Fruit fly (Drosophila melanogaster) whole organism, embryonic: ENCODE measurements around the gene ATPsynG.
A peak's percentile ranks its signal among the peaks of the same experiment; 100 is the strongest.

Source experiments
- Bgb ChIP-seq: fragments of 200-800 bp; sonication (Bioruptor generic); IDR thresholded peaks from 2 replicates; pipeline ENCODE4 v1.3.6; 2022; ENCODE audit warnings: missing biosample characterization, missing genetic modification characterization; ENCODE audit not compliant: partially characterized antibody
- CG10274 ChIP-seq: fragments of 200-800 bp; sonication (Bioruptor generic); optimal IDR thresholded peaks from 3 replicates; lab custom pipeline; 2017; ENCODE audit warnings: missing biosample characterization, mild to moderate bottlenecking, missing genetic modification characterization
- CG10462 ChIP-seq: fragments of 200-800 bp; sonication (Bioruptor generic); optimal IDR thresholded peaks from 2 replicates; lab custom pipeline; 2016; ENCODE audit warnings: missing biosample characterization, missing genetic modification characterization
- CG10959 ChIP-seq: fragments of 200-800 bp; sonication (Bioruptor generic); IDR thresholded peaks from 2 replicates; pipeline ENCODE4 v1.3.6; 2022; ENCODE audit warnings: missing biosample characterization, missing genetic modification characterization
- CG12104 ChIP-seq: fragments of 200-800 bp; sonication (Bioruptor generic); optimal IDR thresholded peaks from 3 replicates; lab custom pipeline; 2016; ENCODE audit warnings: missing biosample characterization, missing genetic modification characterization
- CG12299 ChIP-seq: fragments of 200-800 bp; sonication (Bioruptor generic); optimal IDR thresholded peaks from 2 replicates; lab custom pipeline; 2018; ENCODE audit warnings: missing biosample characterization, mild to moderate bottlenecking, missing genetic modification characterization
- CG1529 ChIP-seq: fragments of 200-800 bp; sonication (Bioruptor generic); optimal IDR thresholded peaks from 3 replicates; lab custom pipeline; 2018; ENCODE audit warnings: missing biosample characterization, missing genetic modification characterization
- CG15696 ChIP-seq: fragments of 200-800 bp; sonication (Bioruptor generic); optimal IDR thresholded peaks from 2 replicates; lab custom pipeline; 2019; ENCODE audit warnings: missing biosample characterization, mild to moderate bottlenecking, missing genetic modification characterization, moderate library complexity
- CG2129 ChIP-seq: fragments of 200-800 bp; sonication (Bioruptor generic); IDR thresholded peaks from 2 replicates; pipeline ENCODE4 v1.3.6; 2022; ENCODE audit warnings: missing biosample characterization, missing genetic modification characterization; ENCODE audit not compliant: partially characterized antibody
- CG31388 ChIP-seq: fragments of 200-800 bp; sonication (Bioruptor generic); optimal IDR thresholded peaks from 2 replicates; lab custom pipeline; 2016; ENCODE audit warnings: missing biosample characterization, missing genetic modification characterization
- CG3838 ChIP-seq: fragments of 200-800 bp; sonication (Bioruptor generic); optimal IDR thresholded peaks from 3 replicates; lab custom pipeline; 2016; ENCODE audit warnings: missing biosample characterization, missing genetic modification characterization
- CG3995 ChIP-seq: fragments of 200-800 bp; sonication (Bioruptor generic); optimal IDR thresholded peaks from 3 replicates; lab custom pipeline; 2016; ENCODE audit warnings: missing biosample characterization, missing genetic modification characterization
- CG4360 ChIP-seq: fragments of 200-800 bp; sonication (Bioruptor generic); IDR thresholded peaks from 2 replicates; pipeline ENCODE4 v1.3.6; 2022; ENCODE audit warnings: missing biosample characterization, missing genetic modification characterization
- CG5245 ChIP-seq: fragments of 200-800 bp; sonication (Bioruptor generic); optimal IDR thresholded peaks from 3 replicates; lab custom pipeline; 2016; ENCODE audit warnings: missing biosample characterization, missing genetic modification characterization
- CG6175 ChIP-seq: fragments of 200-800 bp; sonication (Bioruptor generic); IDR thresholded peaks from 3 replicates; pipeline ENCODE4 v1.3.6; 2022; ENCODE audit warnings: missing biosample characterization, missing genetic modification characterization
- CG6254 ChIP-seq: fragments of 200-800 bp; sonication (Bioruptor generic); optimal IDR thresholded peaks from 3 replicates; lab custom pipeline; 2017; ENCODE audit warnings: mild to moderate bottlenecking, missing biosample characterization, missing genetic modification reagents, missing genetic modification characterization
- CG6854 ChIP-seq: fragments of 200-800 bp; sonication (Bioruptor generic); optimal IDR thresholded peaks from 3 replicates; lab custom pipeline; 2017; ENCODE audit warnings: missing biosample characterization, mild to moderate bottlenecking, missing genetic modification characterization
- CG7357 ChIP-seq: fragments of 200-800 bp; sonication (Bioruptor generic); IDR thresholded peaks from 3 replicates; pipeline ENCODE4 v1.3.6; 2022; ENCODE audit warnings: missing biosample characterization, missing genetic modification characterization
- CG7745 ChIP-seq: fragments of 200-800 bp; sonication (Bioruptor generic); optimal IDR thresholded peaks from 2 replicates; lab custom pipeline; 2018; ENCODE audit warnings: missing biosample characterization, mild to moderate bottlenecking, missing genetic modification characterization, moderate library complexity
- CG7928 ChIP-seq: fragments of 200-800 bp; sonication (Bioruptor generic); optimal IDR thresholded peaks from 2 replicates; lab custom pipeline; 2017; ENCODE audit warnings: missing biosample characterization, mild to moderate bottlenecking, missing genetic modification characterization
- CG8478 ChIP-seq: fragments of >200 bp; optimal IDR thresholded peaks from 2 replicates; lab custom pipeline; 2018
- CG8765 ChIP-seq: fragments of 200-800 bp; sonication (Bioruptor generic); IDR thresholded peaks from 2 replicates; pipeline ENCODE4 v1.3.6; 2022; ENCODE audit warnings: missing biosample characterization, missing genetic modification characterization
- CG9797 ChIP-seq: fragments of 200-800 bp; sonication (Bioruptor generic); optimal IDR thresholded peaks from 3 replicates; lab custom pipeline; 2018; ENCODE audit warnings: missing biosample characterization, mild to moderate bottlenecking, missing genetic modification characterization
- CG9876 ChIP-seq: fragments of 200-800 bp; sonication (Bioruptor generic); optimal IDR thresholded peaks from 2 replicates; lab custom pipeline; 2016; ENCODE audit warnings: missing biosample characterization, missing genetic modification characterization
- Dbx ChIP-seq: fragments of 200-800 bp; sonication (Bioruptor generic); IDR thresholded peaks from 3 replicates; pipeline ENCODE4 v1.3.6; 2022; ENCODE audit warnings: missing biosample characterization, missing genetic modification characterization
- Drgx ChIP-seq: fragments of 200-800 bp; sonication (Bioruptor generic); IDR thresholded peaks from 2 replicates; pipeline ENCODE4 v1.3.6; 2022; ENCODE audit warnings: missing biosample characterization, missing genetic modification characterization
- Ets97D ChIP-seq: fragments of 200-800 bp; sonication (Bioruptor generic); optimal IDR thresholded peaks from 3 replicates; lab custom pipeline; 2016; ENCODE audit warnings: missing biosample characterization, missing genetic modification characterization
- Jarid2 ChIP-seq: fragments of 200-800 bp; sonication (Bioruptor generic); optimal IDR thresholded peaks from 3 replicates; lab custom pipeline; 2017; ENCODE audit warnings: mild to moderate bottlenecking, missing biosample characterization, missing genetic modification reagents, missing genetic modification characterization
- Pdp1 ChIP-seq, 2 experiments: fragments of 200-800 bp; sonication (Bioruptor generic); optimal IDR thresholded peaks; 3 replicates each; lab custom pipeline; 2016; ENCODE audit warnings: missing biosample characterization in 2 of 2, missing genetic modification characterization in 2 of 2, mild to moderate bottlenecking in 1 of 2, moderate library complexity in 1 of 2
- Sry-δ ChIP-seq: fragments of 200-800 bp; sonication (Bioruptor generic); optimal IDR thresholded peaks from 2 replicates; lab custom pipeline; 2016; ENCODE audit warnings: missing biosample characterization, missing genetic modification characterization
- ara ChIP-seq: fragments of 200-800 bp; sonication (Bioruptor generic); IDR thresholded peaks from 2 replicates; pipeline ENCODE4 v1.3.6; 2022; ENCODE audit warnings: missing biosample characterization, missing genetic modification characterization
- ase ChIP-seq: fragments of 200-800 bp; sonication (Bioruptor generic); IDR thresholded peaks from 3 replicates; pipeline ENCODE4 v1.3.6; 2022; ENCODE audit warnings: missing biosample characterization, missing genetic modification characterization
- ash1 ChIP-seq: fragments of 200-800 bp; sonication (Bioruptor generic); optimal IDR thresholded peaks from 2 replicates; lab custom pipeline; 2018; ENCODE audit warnings: missing biosample characterization, mild to moderate bottlenecking, missing genetic modification characterization
- cad ChIP-seq: fragments of >200 bp; optimal IDR thresholded peaks from 2 replicates; lab custom pipeline; 2017; ENCODE audit warnings: missing biosample characterization, missing genetic modification characterization
- cg ChIP-seq: fragments of 200-800 bp; sonication (Bioruptor generic); optimal IDR thresholded peaks from 3 replicates; lab custom pipeline; 2019; ENCODE audit warnings: missing biosample characterization, mild to moderate bottlenecking, missing genetic modification characterization, moderate library complexity
- en ChIP-seq: fragments of 200-800 bp; sonication (Bioruptor generic); optimal IDR thresholded peaks from 2 replicates; lab custom pipeline; 2016; ENCODE audit warnings: missing biosample characterization, missing genetic modification characterization
- ham ChIP-seq: fragments of 200-800 bp; sonication (Bioruptor generic); IDR thresholded peaks from 2 replicates; pipeline ENCODE4 v1.3.6; 2022; ENCODE audit warnings: missing biosample characterization, missing genetic modification characterization
- hkb ChIP-seq, 2 experiments: fragments of 200-800 bp in 1 of 2; fragments of >200 bp in 1 of 2; sonication (Bioruptor generic) in 1 of 2; IDR thresholded peaks in 1 of 2; optimal IDR thresholded peaks in 1 of 2; 2 replicates each; pipeline versions ENCODE4 v1.3.6 to Lab custom; 2017 to 2022; ENCODE audit warnings: missing biosample characterization in 1 of 2, missing genetic modification characterization in 1 of 2
- ind ChIP-seq: fragments of 200-800 bp; sonication (Bioruptor generic); optimal IDR thresholded peaks from 3 replicates; lab custom pipeline; 2016; ENCODE audit warnings: missing biosample characterization, missing genetic modification characterization
- lbe ChIP-seq: fragments of 200-800 bp; sonication (Bioruptor generic); optimal IDR thresholded peaks from 2 replicates; lab custom pipeline; 2016; ENCODE audit warnings: missing biosample characterization, mild to moderate bottlenecking, missing genetic modification characterization
- mld ChIP-seq: fragments of 200-800 bp; sonication (Bioruptor generic); IDR thresholded peaks from 3 replicates; pipeline ENCODE4 v1.3.6; 2022; ENCODE audit warnings: missing biosample characterization, missing genetic modification characterization; ENCODE audit not compliant: partially characterized antibody
- nerfin-1 ChIP-seq: fragments of 200-800 bp; sonication (Bioruptor generic); optimal IDR thresholded peaks from 3 replicates; lab custom pipeline; 2019; ENCODE audit warnings: missing biosample characterization, mild to moderate bottlenecking, missing genetic modification characterization, moderate library complexity
- oc ChIP-seq: fragments of 200-800 bp; sonication (Bioruptor generic); optimal IDR thresholded peaks from 2 replicates; lab custom pipeline; 2018; ENCODE audit warnings: missing biosample characterization, mild to moderate bottlenecking, missing genetic modification characterization, moderate library complexity
- psq ChIP-seq: fragments of 200-800 bp; sonication (Bioruptor generic); optimal IDR thresholded peaks from 2 replicates; lab custom pipeline; 2017; ENCODE audit warnings: missing biosample characterization, missing genetic modification characterization
- ranshi ChIP-seq: fragments of 200-800 bp; sonication (Bioruptor generic); IDR thresholded peaks from 2 replicates; pipeline ENCODE4 v1.3.6; 2022; ENCODE audit warnings: missing biosample characterization, missing genetic modification characterization
- sima ChIP-seq: fragments of 200-800 bp; sonication (Bioruptor generic); optimal IDR thresholded peaks from 2 replicates; lab custom pipeline; 2016; ENCODE audit warnings: missing biosample characterization, missing genetic modification characterization
- slou ChIP-seq: fragments of 200-800 bp; sonication (Bioruptor generic); optimal IDR thresholded peaks from 3 replicates; lab custom pipeline; 2016; ENCODE audit warnings: missing biosample characterization, missing genetic modification characterization
- so ChIP-seq: fragments of 200-800 bp; sonication (Bioruptor generic); IDR thresholded peaks from 3 replicates; pipeline ENCODE4 v1.3.6; 2022; ENCODE audit warnings: missing biosample characterization, missing genetic modification characterization
- stc ChIP-seq: fragments of 200-800 bp; sonication (Bioruptor generic); IDR thresholded peaks from 2 replicates; pipeline ENCODE4 v1.3.6; 2022; ENCODE audit warnings: missing biosample characterization, missing genetic modification characterization
- tgo ChIP-seq: fragments of 200-800 bp; sonication (Bioruptor generic); IDR thresholded peaks from 3 replicates; pipeline ENCODE4 v1.3.6; 2022; ENCODE audit warnings: missing biosample characterization, missing genetic modification characterization
- ttk ChIP-seq: fragments of 200-800 bp; sonication (Bioruptor generic); IDR thresholded peaks from 2 replicates; pipeline ENCODE4 v2.1.2; 2022; ENCODE audit warnings: missing biosample characterization, missing genetic modification characterization

ATPsynG gene

DNA sequence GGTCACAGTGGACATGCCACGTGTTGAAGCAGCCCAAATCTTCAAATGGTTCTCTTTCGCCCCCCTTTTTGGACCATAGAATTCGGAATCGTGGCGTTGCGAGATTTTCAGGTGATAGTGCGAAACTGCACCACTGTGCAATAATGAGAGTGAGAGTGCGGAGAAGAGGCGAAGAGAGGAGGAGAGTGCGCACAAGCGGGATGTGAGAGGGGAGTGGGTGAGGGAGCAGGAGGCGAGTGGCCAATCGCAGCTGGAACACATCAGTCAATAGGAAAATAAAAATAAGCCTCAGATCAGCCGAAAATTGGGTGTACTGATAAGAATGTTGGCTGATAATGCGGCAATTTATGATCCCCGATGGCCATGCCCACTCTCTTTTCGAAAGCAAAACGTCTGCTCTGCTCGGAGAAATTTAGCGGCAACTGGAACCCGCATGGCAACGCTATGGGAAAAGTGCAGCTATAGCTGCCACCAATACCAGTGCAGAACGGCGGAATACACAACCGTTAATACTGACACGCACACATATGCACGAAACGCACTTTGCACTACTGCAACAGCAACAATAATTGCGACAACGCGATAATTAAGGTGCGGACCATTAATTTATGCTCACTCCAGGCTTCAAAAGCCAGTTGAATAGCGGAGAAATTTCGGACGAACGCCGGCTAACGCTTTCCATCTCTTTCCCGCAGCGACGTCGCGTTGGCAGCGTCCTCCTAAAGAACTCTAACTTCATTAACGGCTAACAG is 8.8 kb downstream of the ATPsynG start (continued):
- TF ChIP-seq CG1529 (no peak), cg (GFP tag; lab: Kevin White, UChicago) (peak; percentile 87), ranshi (GFP tag; lab: Robert Waterston, UW) (no peak), CG10959 (GFP tag; lab: Robert Waterston, UW) (no peak), tgo (GFP tag; lab: Robert Waterston, UW) (no peak), CG6254 (peak; percentile 1), Pdp1 (GFP tag; optimal IDR thresholded peaks at IDR 0.05; lab: Kevin White, UChicago) (no peak), ash1 (GFP tag; lab: Kevin White, UChicago) (peak; percentile 10), ase (GFP tag; lab: Robert Waterston, UW) (no peak), CG31388 (no peak), Dbx (GFP tag; lab: Robert Waterston, UW) (no peak), CG7357 (GFP tag; lab: Robert Waterston, UW) (no peak), ara (GFP tag; lab: Robert Waterston, UW) (no peak), CG8765 (GFP tag; lab: Robert Waterston, UW) (no peak), Jarid2 (GFP tag; lab: Kevin White, UChicago) (no peak), Bgb (peak; percentile 37; the same call in 1 of the 2 replicates), CG3838 (GFP tag; lab: Kevin White, UChicago) (no peak), CG9876 (GFP tag; lab: Kevin White, UChicago) (no peak), CG10462 (GFP tag; lab: Kevin White, UChicago) (no peak), CG7745 (tag; lab: Kevin White, UChicago) (no peak), Sry-δ (GFP tag; lab: Kevin White, UChicago) (no peak), en (GFP tag; lab: Kevin White, UChicago) (no peak), nerfin-1 (no peak), CG4360 (GFP tag; lab: Robert Waterston, UW) (no peak), CG12299 (peak; percentile 20), oc (peak; percentile 52), CG9797 (GFP tag; lab: Kevin White, UChicago) (no peak), slou (GFP tag; lab: Kevin White, UChicago) (no peak), CG5245 (GFP tag; lab: Kevin White, UChicago) (no peak), CG8478 (lab: Kevin White, UChicago) (no peak), Drgx (GFP tag; lab: Robert Waterston, UW) (no peak; the same call in 1 of the 2 replicates), lbe (GFP tag; lab: Kevin White, UChicago) (no peak), ham (GFP tag; lab: Robert Waterston, UW) (no peak), sima (no peak), psq (GFP tag; lab: Kevin White, UChicago) (no peak), cad (GFP tag; lab: Kevin White, UChicago) (peak; percentile 32), CG12104 (no peak), CG10274 (GFP tag; lab: Kevin White, UChicago) (no peak), CG7928 (no peak), mld (GFP tag; lab: Robert Waterston, UW) (no peak), hkb (optimal IDR thresholded peaks at IDR 0.05; lab: Kevin White, UChicago) (no peak), hkb (GFP tag; IDR thresholded peaks at IDR 0.05; lab: Robert Waterston, UW) (no peak), ind (no peak), CG6854 (GFP tag; lab: Kevin White, UChicago) (no peak), CG6175 (GFP tag; lab: Robert Waterston, UW) (0 out of 3 replicates have a peak, but pooled peaks have one; percentile 21), stc (no peak), CG15696 (no peak), CG3995 (GFP tag; lab: Kevin White, UChicago) (no peak), CG2129 (GFP tag; lab: Robert Waterston, UW) (no peak), ttk (no peak), so (GFP tag; lab: Robert Waterston, UW) (no peak), Ets97D (GFP tag; lab: Kevin White, UChicago) (no peak)
